Worm (Caenorhabditis elegans): ENCODE results near the gene T24A6.16.

DNA sequence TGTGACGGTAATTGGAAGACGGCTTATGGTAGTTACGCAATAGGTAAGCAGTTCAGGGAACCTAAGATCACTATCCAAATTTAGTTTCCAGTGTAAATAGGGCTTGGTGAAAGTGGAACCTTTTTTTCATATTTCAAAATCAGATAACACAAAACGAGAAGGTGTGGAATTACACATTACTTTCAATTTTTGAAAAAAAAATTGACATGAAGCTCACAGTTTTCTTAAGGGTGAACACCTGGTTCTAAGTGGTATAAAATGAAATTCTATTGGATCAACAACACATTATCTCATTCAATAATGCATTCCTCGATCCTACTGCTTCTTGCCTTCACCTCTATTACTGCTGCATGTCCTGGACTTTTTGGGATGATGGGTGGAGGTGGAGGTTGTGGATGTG is 6.7 kb downstream of the T24A6.16 start, which contains the start of gene grl-30:
- TF ChIP-seq cog-1 (tag; optimal IDR thresholded peaks at IDR 0.05) (no peak), ref-1 (GFP tag; conservative IDR thresholded peaks at IDR 0.05) (no peak), ztf-29 (GFP tag; IDR thresholded peaks at IDR 0.05) (no peak), flt-1 (GFP tag; IDR thresholded peaks at IDR 0.05) (no peak), ztf-23 (GFP tag; IDR thresholded peaks at IDR 0.05) (no peak), tab-1 (GFP tag; IDR thresholded peaks at IDR 0.05) (no peak), med-1 (GFP tag; optimal IDR thresholded peaks at IDR 0.05; ENCODE audit: insufficient read depth) (no peak), klf-2 (GFP tag; conservative IDR thresholded peaks at IDR 0.05) (no peak)

Data from whole organism, midembryonic.